Worm (Caenorhabditis elegans): ENCODE data around the gene idpc-1.
A peak's percentile ranks its signal among the peaks of the same experiment; 100 is the strongest.

The idpc-1 gene

ce11 chrIII:11426906-11427305 is at the start of gene idpc-1:
Gene idpc-1, plus strand, starts transcription at chrIII:11427206.
- TF ChIP-seq K11D2.4 (GFP tag; IDR thresholded peaks at IDR 0.05) (no peak), hrde-1 (tag; optimal IDR thresholded peaks at IDR 0.05; ENCODE audit: borderline replicate concordance) (no peak), nhr-179 (tag; optimal IDR thresholded peaks at IDR 0.05) (no peak), F33H1.4 (GFP tag; IDR thresholded peaks at IDR 0.05) (no peak), lin-40 (tag; optimal IDR thresholded peaks at IDR 0.05) (no peak), him-1 (tag; optimal IDR thresholded peaks at IDR 0.05) (no peak), madf-6 (GFP tag; IDR thresholded peaks at IDR 0.05) (no peak), tlf-1 (GFP tag; optimal IDR thresholded peaks at IDR 0.05) (no peak), ceh-79 (tag; optimal IDR thresholded peaks at IDR 0.05) (no peak), ztf-18 (tag; optimal IDR thresholded peaks at IDR 0.05) (no peak), Y53G8AR.9 (GFP tag; conservative IDR thresholded peaks at IDR 0.05) (no peak), F49E8.2 (tag; optimal IDR thresholded peaks at IDR 0.05; ENCODE audit: insufficient read depth) (no peak), ztf-28 (GFP tag; IDR thresholded peaks at IDR 0.05) (no peak), Y67H2A.10 (GFP tag; conservative IDR thresholded peaks at IDR 0.05) (no peak), lir-1 (GFP tag; conservative IDR thresholded peaks at IDR 0.05) (no peak), madf-10 (tag; optimal IDR thresholded peaks at IDR 0.05) (no peak), egl-18 (GFP tag; IDR thresholded peaks at IDR 0.05) (no peak), rcor-1 (GFP tag; IDR thresholded peaks at IDR 0.05) (no peak)

- TF ChIP-seq egrh-3 (GFP tag; IDR thresholded peaks at IDR 0.05) (no peak), Y79H2A.3 (GFP tag; conservative IDR thresholded peaks at IDR 0.05) (no peak), ceh-79 (tag; optimal IDR thresholded peaks at IDR 0.05) (no peak), attf-5 (GFP tag; optimal IDR thresholded peaks at IDR 0.05) (no peak), nhr-179 (tag; optimal IDR thresholded peaks at IDR 0.05) (no peak), ceh-91 (GFP tag; IDR thresholded peaks at IDR 0.05) (no peak), lin-40 (tag; optimal IDR thresholded peaks at IDR 0.05) (no peak), madf-8 (GFP tag; conservative IDR thresholded peaks at IDR 0.05) (no peak), snpc-4 (GFP tag; optimal IDR thresholded peaks at IDR 0.05) (no peak), snpc-4 (tag; optimal IDR thresholded peaks at IDR 0.05) (no peak), F52B5.7 (tag; optimal IDR thresholded peaks at IDR 0.05) (no peak), ZK185.1 (tag; optimal IDR thresholded peaks at IDR 0.05; ENCODE audit: poor library complexity, severe bottlenecking) (no peak), sdz-38 (tag; optimal IDR thresholded peaks at IDR 0.05) (no peak), F22D6.2 (tag; optimal IDR thresholded peaks at IDR 0.05) (no peak), ztf-22 (GFP tag; optimal IDR thresholded peaks at IDR 0.05) (no peak), hmg-1.2 (GFP tag; IDR thresholded peaks at IDR 0.05) (no peak), sptf-2 (GFP tag; optimal IDR thresholded peaks at IDR 0.05) (no peak), T26A5.8 (tag; optimal IDR thresholded peaks at IDR 0.05) (no peak), dpl-1 (GFP tag; optimal IDR thresholded peaks at IDR 0.05) (no peak)
Observed at ce11 chrIII:11377880-11378279, 49.1 kb upstream of the idpc-1 start, which contains the start of gene dpy-18. Gene dpy-18, minus strand, starts transcription at chrIII:11377980.

- TF ChIP-seq snpc-4 (GFP tag; optimal IDR thresholded peaks at IDR 0.05) (no peak), snpc-4 (tag; optimal IDR thresholded peaks at IDR 0.05) (peak in 1 of 4 experiments; percentile 16), ZK185.1 (tag; optimal IDR thresholded peaks at IDR 0.05; ENCODE audit: poor library complexity, severe bottlenecking) (no peak)
Observed at ce11 chrIII:11378450-11378849, 48.6 kb upstream of the idpc-1 start.

- no peak for TF ChIP-seq tbx-9 (tag; optimal IDR thresholded peaks at IDR 0.05; ENCODE audit: borderline replicate concordance)
- TF ChIP-seq snpc-4 (GFP tag; optimal IDR thresholded peaks at IDR 0.05): no peak
- peak in 3 of 4 experiments; percentile 52 to 76 (median 60) for TF ChIP-seq snpc-4 (tag; optimal IDR thresholded peaks at IDR 0.05)
- no peak for TF ChIP-seq ztf-26 (tag; optimal IDR thresholded peaks at IDR 0.05)
Observed at ce11 chrIII:11378910-11379309, 48.1 kb upstream of the idpc-1 start.
